Worm (Caenorhabditis elegans) whole organism, L4 larva: ENCODE results near the gene R09D1.14.
A peak's percentile ranks its signal among the peaks of the same experiment; 100 is the strongest.

ENCODE experiments used
- F44E2.7 ChIP-seq: fragments of 200-800 bp; sonication (Bioruptor generic); IDR thresholded peaks from 2 replicates; pipeline ENCODE4 v2.1.2; 2022; ENCODE audit warnings: missing genetic modification characterization, missing compliant biosample characterization
- Y5F2A.4 ChIP-seq: fragments of 200-800 bp; sonication (Bioruptor generic); optimal IDR thresholded peaks from 2 replicates; lab custom pipeline; 2018; ENCODE audit warnings: mild to moderate bottlenecking, missing genetic modification characterization, missing compliant biosample characterization
- fkh-10 ChIP-seq: fragments of 150-350 bp; optimal IDR thresholded peaks from 2 replicates; lab custom pipeline; 2014; ENCODE audit warnings: missing biosample characterization, missing genetic modification reagents, missing genetic modification characterization
- nhr-76 ChIP-seq: fragments of 150-350 bp; optimal IDR thresholded peaks from 2 replicates; lab custom pipeline; 2014; ENCODE audit warnings: missing biosample characterization, missing genetic modification characterization
- tag-97 ChIP-seq: fragments of 200-800 bp; sonication (Bioruptor generic); IDR thresholded peaks from 2 replicates; pipeline ENCODE4 v1.3.6; 2022; ENCODE audit warnings: missing genetic modification characterization, missing compliant biosample characterization
- unc-62 ChIP-seq, 3 experiments: fragments of 150-350 bp in 1 of 3; sonication (generic microtip); optimal IDR thresholded peaks in 2 of 3; peaks in 1 of 3; 1 replicate in 1 of 3; 2 replicates in 2 of 3; lab custom pipeline; 2014 to 2017; ENCODE audit warnings: missing biosample characterization in 3 of 3, missing genetic modification characterization in 3 of 3, missing genetic modification reagents in 3 of 3, missing genotype in 1 of 3

- TF ChIP-seq Y5F2A.4 (GFP tag; lab: Kevin White, UChicago) (no peak), tag-97 (GFP tag; lab: Robert Waterston, UW) (no peak), unc-62 (GFP tag; optimal IDR thresholded peaks at IDR 0.05 in 1 of 2; lab: Kevin White, UChicago) (peak in 1 of 2 experiments; percentile 74), unc-62 (tag; optimal IDR thresholded peaks at IDR 0.05; lab: Kevin White, UChicago) (no peak), fkh-10 (GFP tag; lab: Kevin White, UChicago) (no peak), nhr-76 (tag; lab: Kevin White, UChicago) (no peak), F44E2.7 (GFP tag; lab: Robert Waterston, UW) (no peak)
Measured at ce11 chrII:9487337-9487950, 28.1 kb upstream of the R09D1.14 start, which contains the start of gene T19H5.4.
